Worm (Caenorhabditis elegans): ENCODE measurements around the gene rsp-2.

rsp-2 gene

ce11 chrII:11424032-11424431, 28.7 kb downstream of the rsp-2 start:
- TF ChIP-seq sptf-1 (tag; optimal IDR thresholded peaks at IDR 0.05) (no peak), elt-2 (tag; optimal IDR thresholded peaks at IDR 0.05) (peak; percentile 8), lin-14 (GFP tag; optimal IDR thresholded peaks at IDR 0.05) (no peak)

ce11 chrII:11418476-11418875, 34.3 kb downstream of the rsp-2 start:
- TF ChIP-seq nhr-76 (tag; optimal IDR thresholded peaks at IDR 0.05), result no peak
- peak; percentile 0 for TF ChIP-seq nhr-20 (tag; optimal IDR thresholded peaks at IDR 0.05)
- TF ChIP-seq fkh-8 (tag; optimal IDR thresholded peaks at IDR 0.05), result no peak
- no peak for TF ChIP-seq pqm-1 (tag; optimal IDR thresholded peaks at IDR 0.05)
- peak in 1 of 2 experiments; percentile 11 for TF ChIP-seq lin-35 (GFP tag; optimal IDR thresholded peaks at IDR 0.05)
- TF ChIP-seq elt-2 (tag; optimal IDR thresholded peaks at IDR 0.05), result peak; percentile 69
- TF ChIP-seq xbp-1 (tag; optimal IDR thresholded peaks at IDR 0.05), result no peak
- TF ChIP-seq nhr-237 (tag; optimal IDR thresholded peaks at IDR 0.05), result no peak

- TF ChIP-seq fkh-10 (GFP tag; optimal IDR thresholded peaks at IDR 0.05) (no peak), zag-1 (tag; optimal IDR thresholded peaks at IDR 0.05) (no peak), egl-13 (tag; optimal IDR thresholded peaks at IDR 0.05) (no peak), mab-9 (GFP tag; IDR thresholded peaks at IDR 0.05) (no peak), lin-35 (GFP tag; optimal IDR thresholded peaks at IDR 0.05) (no peak), mdl-1 (tag; optimal IDR thresholded peaks at IDR 0.05) (no peak), egl-27 (tag; optimal IDR thresholded peaks at IDR 0.05) (no peak), C34B4.2 (tag; optimal IDR thresholded peaks at IDR 0.05) (no peak), nhr-76 (tag; optimal IDR thresholded peaks at IDR 0.05) (no peak), hlh-4 (tag; optimal IDR thresholded peaks at IDR 0.05) (no peak), lsy-2 (tag; optimal IDR thresholded peaks at IDR 0.05) (no peak), unc-86 (tag; optimal IDR thresholded peaks at IDR 0.05) (no peak), lin-14 (GFP tag; optimal IDR thresholded peaks at IDR 0.05) (no peak), unc-130 (tag; optimal IDR thresholded peaks at IDR 0.05) (no peak), sox-4 (tag; optimal IDR thresholded peaks at IDR 0.05) (no peak), ztf-11 (tag; optimal IDR thresholded peaks at IDR 0.05) (no peak), sptf-1 (tag; optimal IDR thresholded peaks at IDR 0.05) (no peak), ets-5 (GFP tag; IDR thresholded peaks at IDR 0.05) (no peak), nhr-47 (tag; optimal IDR thresholded peaks at IDR 0.05) (no peak), vab-15 (tag; optimal IDR thresholded peaks at IDR 0.05) (no peak)
Observed at ce11 chrII:11417999-11418398, 34.8 kb downstream of the rsp-2 start, which contains the start of gene C05D12.2. TSS of gene C05D12.2 (plus strand) at chrII:11418299.

ce11 chrII:11415672-11416071, 37.1 kb downstream of the rsp-2 start, which contains the start of gene C05D12.1:
TSS of gene C05D12.1 (minus strand) at chrII:11415772.
- TF ChIP-seq blmp-1 (tag; optimal IDR thresholded peaks at IDR 0.05) (peak; percentile 33), efl-1 (optimal IDR thresholded peaks at IDR 0.05) (no peak), efl-1 (GFP tag; optimal IDR thresholded peaks at IDR 0.05 in 1 of 2) (no peak)

ce11 chrII:11409678-11410133, 43.0 kb downstream of the rsp-2 start, which contains the start of gene C05D12.7:
TSS of gene C05D12.7 (plus strand) at chrII:11410083.
- no peak for TF ChIP-seq lin-35 (GFP tag; optimal IDR thresholded peaks at IDR 0.05)
- no peak for TF ChIP-seq fkh-4 (tag; optimal IDR thresholded peaks at IDR 0.05; ENCODE audit: borderline replicate concordance)
- no peak for TF ChIP-seq nhr-90 (tag; optimal IDR thresholded peaks at IDR 0.05; ENCODE audit: poor library complexity)
- no peak for TF ChIP-seq C04F5.9 (tag; optimal IDR thresholded peaks at IDR 0.05)
- TF ChIP-seq C34B4.2 (tag; optimal IDR thresholded peaks at IDR 0.05), result no peak
- peak; percentile 22 for TF ChIP-seq lin-14 (GFP tag; optimal IDR thresholded peaks at IDR 0.05)
- no peak for TF ChIP-seq lsy-2 (tag; optimal IDR thresholded peaks at IDR 0.05)
- TF ChIP-seq tlp-1 (tag; optimal IDR thresholded peaks at IDR 0.05), result no peak
- no peak for TF ChIP-seq Y116A8C.19 (tag; optimal IDR thresholded peaks at IDR 0.05; ENCODE audit: borderline replicate concordance)
